Worm (Caenorhabditis elegans) whole organism, L4 larva: Measurements from ENCODE around the gene T01H3.5.

Experiments used
- F10B5.3 ChIP-seq: sonication (generic microtip); optimal IDR thresholded peaks from 2 replicates; lab custom pipeline; 2016; ENCODE audit warnings: mild to moderate bottlenecking, missing genetic modification characterization, missing compliant biosample characterization
- F26F4.8 ChIP-seq: fragments of 200-800 bp; sonication (Bioruptor generic); conservative IDR thresholded peaks from 2 replicates; pipeline ENCODE4 v1.3.6; 2022; ENCODE audit warnings: missing genetic modification characterization, missing compliant biosample characterization
- Y105C5A.15 ChIP-seq: fragments of 200-800 bp; sonication (Bioruptor generic); IDR thresholded peaks from 2 replicates; pipeline ENCODE4 v1.3.6; 2022; ENCODE audit warnings: missing genetic modification characterization, missing compliant biosample characterization
- Y48G9A.11 ChIP-seq: fragments of 200-800 bp; sonication (Bioruptor generic); IDR thresholded peaks from 2 replicates; pipeline ENCODE4 v1.3.6; 2022; ENCODE audit warnings: missing genetic modification reagents, missing genetic modification characterization, missing compliant biosample characterization
- Y5F2A.4 ChIP-seq: fragments of 200-800 bp; sonication (Bioruptor generic); optimal IDR thresholded peaks from 2 replicates; lab custom pipeline; 2018; ENCODE audit warnings: mild to moderate bottlenecking, missing genetic modification characterization, missing compliant biosample characterization
- ZK337.2 ChIP-seq: fragments of 200-800 bp; sonication (Bioruptor generic); IDR thresholded peaks from 2 replicates; pipeline ENCODE4 v1.3.6; 2022; ENCODE audit warnings: missing genetic modification reagents, missing genetic modification characterization, missing compliant biosample characterization
- aha-1 ChIP-seq: fragments of 150-350 bp; peaks from one replicate; lab custom pipeline; 2014; ENCODE audit warnings: missing biosample characterization, missing genetic modification characterization
- arid-1 ChIP-seq: fragments of 200-800 bp; sonication (Bioruptor generic); conservative IDR thresholded peaks from 2 replicates; pipeline ENCODE4 v1.3.6; 2022; ENCODE audit warnings: missing genetic modification reagents, missing genetic modification characterization, missing compliant biosample characterization
- ceh-28 ChIP-seq: fragments of 150-350 bp; optimal IDR thresholded peaks from 2 replicates; lab custom pipeline; 2014; ENCODE audit warnings: missing biosample characterization, missing genetic modification reagents, missing genetic modification characterization
- ceh-32 ChIP-seq: sonication (generic microtip); optimal IDR thresholded peaks from 2 replicates; lab custom pipeline; 2016; ENCODE audit warnings: mild to moderate bottlenecking, missing genetic modification characterization, missing compliant biosample characterization; ENCODE audit not compliant: poor library complexity
- ceh-44 ChIP-seq: fragments of 200-800 bp; sonication (Bioruptor generic); IDR thresholded peaks from 2 replicates; pipeline ENCODE4 v1.3.6; 2022; ENCODE audit warnings: missing genetic modification reagents, missing genetic modification characterization, missing compliant biosample characterization
- ceh-82 ChIP-seq: sonication (generic microtip); optimal IDR thresholded peaks from 2 replicates; lab custom pipeline; 2017; ENCODE audit warnings: missing biosample characterization, missing genetic modification characterization
- ces-1 ChIP-seq: fragments of 150-350 bp; sonication (generic microtip); optimal IDR thresholded peaks from 4 replicates; lab custom pipeline; 2014; ENCODE audit warnings: missing biosample characterization, missing genetic modification reagents, missing genetic modification characterization
- cey-2 ChIP-seq: sonication (generic microtip); optimal IDR thresholded peaks from 3 replicates; lab custom pipeline; 2017; ENCODE audit warnings: missing genetic modification characterization, mild to moderate bottlenecking, missing compliant biosample characterization, antibody characterized with exemption, borderline replicate concordance; ENCODE audit not compliant: insufficient read depth
- ctbp-1 ChIP-seq: fragments of 200-800 bp; sonication (Bioruptor generic); IDR thresholded peaks from 2 replicates; pipeline ENCODE4 v1.3.6; 2022; ENCODE audit warnings: missing genetic modification reagents, missing genetic modification characterization, missing compliant biosample characterization
- daf-12 ChIP-seq: fragments of 150-350 bp; optimal IDR thresholded peaks from 2 replicates; lab custom pipeline; 2014; ENCODE audit warnings: missing biosample characterization, missing genetic modification reagents, missing genetic modification characterization
- daf-19 ChIP-seq: fragments of 200-800 bp; sonication (Bioruptor generic); conservative IDR thresholded peaks from 2 replicates; pipeline ENCODE4 v1.3.6; 2022; ENCODE audit warnings: missing genetic modification characterization, missing compliant biosample characterization
- dmd-6 ChIP-seq: fragments of 200-800 bp; sonication (Bioruptor generic); IDR thresholded peaks from 2 replicates; pipeline ENCODE4 v1.3.6; 2022; ENCODE audit warnings: missing genetic modification reagents, missing genetic modification characterization, missing compliant biosample characterization
- dmd-9 ChIP-seq: fragments of 200-800 bp; sonication (Bioruptor generic); IDR thresholded peaks from 2 replicates; pipeline ENCODE4 v1.3.6; 2022; ENCODE audit warnings: missing genetic modification reagents, missing genetic modification characterization, missing compliant biosample characterization
- duxl-1 ChIP-seq: sonication (generic microtip); optimal IDR thresholded peaks from 2 replicates; lab custom pipeline; 2016; ENCODE audit warnings: mild to moderate bottlenecking, missing genetic modification characterization, moderate library complexity, missing compliant biosample characterization; ENCODE audit not compliant: poor library complexity
- fos-1 ChIP-seq: fragments of 150-350 bp; optimal IDR thresholded peaks from 2 replicates; lab custom pipeline; 2014; ENCODE audit warnings: missing biosample characterization, missing genetic modification characterization
- gei-8 ChIP-seq: fragments of 200-800 bp; sonication (Bioruptor generic); optimal IDR thresholded peaks from 2 replicates; lab custom pipeline; 2018; ENCODE audit warnings: mild to moderate bottlenecking, missing genetic modification characterization, missing compliant biosample characterization
- hif-1 ChIP-seq, 2 experiments: sonication (generic microtip); optimal IDR thresholded peaks; 2 replicates each; lab custom pipeline; 2016 to 2017; ENCODE audit warnings: missing compliant biosample characterization in 2 of 2, missing genetic modification characterization in 2 of 2, missing genetic modification reagents in 2 of 2, missing genotype in 2 of 2, mild to moderate bottlenecking in 1 of 2
- hmg-1.1 ChIP-seq: fragments of 200-800 bp; sonication (Bioruptor generic); IDR thresholded peaks from 2 replicates; pipeline ENCODE4 v1.3.6; 2022; ENCODE audit warnings: missing genetic modification reagents, missing genetic modification characterization, missing compliant biosample characterization
- jun-1 ChIP-seq: fragments of 150-350 bp; optimal IDR thresholded peaks from 2 replicates; lab custom pipeline; 2014; ENCODE audit warnings: missing biosample characterization, missing genetic modification reagents, missing genetic modification characterization
- lin-38 ChIP-seq: fragments of 200-800 bp; sonication (Bioruptor generic); IDR thresholded peaks from 2 replicates; pipeline ENCODE4 v1.3.6; 2022; ENCODE audit warnings: missing genetic modification reagents, missing genetic modification characterization, missing compliant biosample characterization
- lin-39 ChIP-seq: fragments of 150-350 bp; optimal IDR thresholded peaks from 2 replicates; lab custom pipeline; 2014; ENCODE audit warnings: missing biosample characterization, missing genetic modification reagents, missing genetic modification characterization
- lsy-2 ChIP-seq, 2 experiments: fragments of 150-350 bp in 1 of 2; sonication (generic microtip) in 1 of 2; optimal IDR thresholded peaks; 2 replicates each; lab custom pipeline; 2014 to 2017; ENCODE audit warnings: missing biosample characterization in 2 of 2, missing genetic modification characterization in 2 of 2
- madf-5 ChIP-seq, 2 experiments: fragments of 200-800 bp; sonication (Bioruptor generic); IDR thresholded peaks; 2 replicates each; pipeline ENCODE4 v1.3.6; 2022; ENCODE audit warnings: missing compliant biosample characterization in 2 of 2, missing genetic modification characterization in 2 of 2
- mxl-2 ChIP-seq: fragments of 200-800 bp; sonication (Bioruptor generic); conservative IDR thresholded peaks from 2 replicates; pipeline ENCODE4 v1.3.6; 2022; ENCODE audit warnings: missing genetic modification reagents, missing genetic modification characterization, missing compliant biosample characterization
- mxl-3 ChIP-seq: fragments of 200-800 bp; sonication (Bioruptor generic); optimal IDR thresholded peaks from 2 replicates; lab custom pipeline; 2018; ENCODE audit warnings: mild to moderate bottlenecking, missing genetic modification characterization, missing compliant biosample characterization
- nhr-10 ChIP-seq: fragments of 150-350 bp; optimal IDR thresholded peaks from 2 replicates; lab custom pipeline; 2014; ENCODE audit warnings: missing biosample characterization, missing genetic modification characterization
- nhr-102 ChIP-seq: sonication (generic microtip); optimal IDR thresholded peaks from 2 replicates; lab custom pipeline; 2016; ENCODE audit warnings: mild to moderate bottlenecking, missing genetic modification characterization, moderate library complexity, missing compliant biosample characterization
- nhr-11 ChIP-seq: fragments of 150-350 bp; optimal IDR thresholded peaks from 2 replicates; lab custom pipeline; 2014; ENCODE audit warnings: missing biosample characterization, missing genetic modification characterization
- nhr-111 ChIP-seq: fragments of 200-800 bp; sonication (Bioruptor generic); optimal IDR thresholded peaks from 2 replicates; lab custom pipeline; 2018; ENCODE audit warnings: mild to moderate bottlenecking, missing genetic modification characterization, missing compliant biosample characterization
- nhr-237 ChIP-seq: sonication (generic microtip); optimal IDR thresholded peaks from 2 replicates; lab custom pipeline; 2017; ENCODE audit warnings: missing biosample characterization, missing genetic modification characterization
- nhr-25 ChIP-seq: sonication (generic microtip); optimal IDR thresholded peaks from 2 replicates; lab custom pipeline; 2017; ENCODE audit warnings: missing genetic modification characterization, mild to moderate bottlenecking, missing compliant biosample characterization, antibody characterized with exemption, moderate library complexity, borderline replicate concordance; ENCODE audit not compliant: insufficient read depth
- nhr-28 ChIP-seq: fragments of 150-350 bp; optimal IDR thresholded peaks from 2 replicates; lab custom pipeline; 2014; ENCODE audit warnings: missing biosample characterization, missing genetic modification characterization
- nhr-41 ChIP-seq: fragments of 200-800 bp; sonication (Bioruptor generic); IDR thresholded peaks from 2 replicates; pipeline ENCODE4 v1.3.6; 2022; ENCODE audit warnings: missing genetic modification reagents, missing genetic modification characterization, missing compliant biosample characterization
- nhr-42 ChIP-seq: fragments of 200-800 bp; sonication (Bioruptor generic); IDR thresholded peaks from 2 replicates; pipeline ENCODE4 v1.3.6; 2022; ENCODE audit warnings: missing genetic modification characterization, missing compliant biosample characterization
- nhr-48 ChIP-seq: sonication (generic microtip); optimal IDR thresholded peaks from 2 replicates; lab custom pipeline; 2016; ENCODE audit warnings: mild to moderate bottlenecking, missing genetic modification characterization, missing compliant biosample characterization
- nhr-6 ChIP-seq: fragments of 150-350 bp; optimal IDR thresholded peaks from 2 replicates; lab custom pipeline; 2014; ENCODE audit warnings: missing biosample characterization, missing genetic modification characterization
- nhr-77 ChIP-seq: fragments of 150-350 bp; optimal IDR thresholded peaks from 2 replicates; lab custom pipeline; 2014; ENCODE audit warnings: missing biosample characterization, missing genetic modification characterization
- pha-4 ChIP-seq, 2 experiments: fragments of 150-350 bp in 1 of 2; fragments of 200-800 bp in 1 of 2; sonication (Bioruptor generic) in 1 of 2; IDR thresholded peaks in 1 of 2; optimal IDR thresholded peaks in 1 of 2; 2 replicates each; pipeline versions ENCODE4 v1.3.6 to Lab custom; 2014 to 2022; ENCODE audit warnings: missing genetic modification characterization in 2 of 2, missing genetic modification reagents in 2 of 2, missing biosample characterization in 1 of 2, missing compliant biosample characterization in 1 of 2
- saeg-2 ChIP-seq: fragments of 200-800 bp; sonication (Bioruptor generic); IDR thresholded peaks from 2 replicates; pipeline ENCODE4 v1.3.6; 2022; ENCODE audit warnings: missing genetic modification reagents, missing genetic modification characterization, missing compliant biosample characterization
- set-16 ChIP-seq: fragments of 200-800 bp; sonication (Bioruptor generic); IDR thresholded peaks from 2 replicates; pipeline ENCODE4 v1.3.6; 2022; ENCODE audit warnings: missing genetic modification reagents, missing genetic modification characterization, missing compliant biosample characterization
- snpc-1.2 ChIP-seq: fragments of 200-800 bp; sonication (Bioruptor generic); IDR thresholded peaks from 2 replicates; pipeline ENCODE4 v1.3.6; 2022; ENCODE audit warnings: missing genetic modification reagents, missing genetic modification characterization, missing compliant biosample characterization
- unc-39 ChIP-seq: sonication (generic microtip); optimal IDR thresholded peaks from 2 replicates; lab custom pipeline; 2017; ENCODE audit warnings: missing biosample characterization, missing genetic modification characterization
- zag-1 ChIP-seq: fragments of 150-350 bp; optimal IDR thresholded peaks from 2 replicates; lab custom pipeline; 2014; ENCODE audit warnings: missing biosample characterization, missing genetic modification characterization
- zip-2 ChIP-seq: fragments of 150-350 bp; optimal IDR thresholded peaks from 2 replicates; lab custom pipeline; 2014; ENCODE audit warnings: missing biosample characterization, missing genetic modification characterization
- ztf-11 ChIP-seq: fragments of 150-350 bp; optimal IDR thresholded peaks from 2 replicates; lab custom pipeline; 2014; ENCODE audit warnings: missing biosample characterization, missing genetic modification characterization

The T01H3.5 gene

DNA sequence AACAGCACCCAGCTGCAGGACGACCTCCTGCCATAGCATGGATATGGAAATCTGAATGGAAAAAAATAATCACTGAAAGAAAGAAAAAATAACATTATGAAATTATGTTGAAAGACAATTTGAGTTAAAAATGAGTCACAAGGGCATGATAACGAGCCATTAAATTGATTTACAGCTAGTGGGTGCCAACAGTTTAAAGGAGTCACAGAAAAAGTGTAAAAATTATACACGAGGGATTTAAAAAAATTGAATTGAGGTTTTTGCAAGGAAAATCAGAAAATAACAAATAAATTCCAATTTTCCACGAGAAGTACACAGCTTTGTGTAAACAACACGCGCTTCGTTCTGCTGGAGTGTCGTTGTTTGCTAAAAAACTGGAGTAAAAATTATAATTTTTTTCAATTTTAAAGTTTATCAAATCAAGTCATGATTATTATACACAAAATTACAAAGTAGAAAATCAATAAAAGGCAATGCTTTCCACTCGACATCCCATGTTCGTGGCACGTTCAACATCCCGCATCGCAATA, 5.5 kb upstream of the T01H3.5 start, which contains the start of gene T01H3.3 (continued):
- no peak for TF ChIP-seq nhr-11 (tag; lab: Kevin White, UChicago)
- TF ChIP-seq aha-1 = peak; percentile 86
- TF ChIP-seq F10B5.3 = no peak
- no peak for TF ChIP-seq nhr-42 (GFP tag; lab: Robert Waterston, UW)
- no peak for TF ChIP-seq ceh-82
- TF ChIP-seq pha-4 (GFP tag; IDR thresholded peaks at IDR 0.05; lab: Robert Waterston, UW) = no peak
- TF ChIP-seq pha-4 (tag; optimal IDR thresholded peaks at IDR 0.05; lab: Kevin White, UChicago) = peak; percentile 65
- no peak for TF ChIP-seq hmg-1.1 (GFP tag; lab: Robert Waterston, UW)
- no peak for TF ChIP-seq mxl-2 (GFP tag; lab: Robert Waterston, UW)
- TF ChIP-seq ctbp-1 (GFP tag; lab: Robert Waterston, UW) = no peak
- no peak for TF ChIP-seq ztf-11 (tag; lab: Kevin White, UChicago)
- TF ChIP-seq jun-1 (tag; lab: Kevin White, UChicago) = no peak
- peak; percentile 59 for TF ChIP-seq Y48G9A.11 (GFP tag; lab: Robert Waterston, UW)
- TF ChIP-seq duxl-1 (tag; lab: Kevin White, UChicago) = no peak
- TF ChIP-seq lsy-2 (tag; optimal IDR thresholded peaks at IDR 0.05; lab: Kevin White, UChicago) = peak in 1 of 2 experiments; percentile 83
- no peak for TF ChIP-seq cey-2 (tag; lab: Kevin White, UChicago)
- TF ChIP-seq F26F4.8 (GFP tag; lab: Robert Waterston, UW) = no peak
- no peak for TF ChIP-seq fos-1
- peak; percentile 20; the same call in 1 of the 2 replicates for TF ChIP-seq lin-38 (GFP tag; lab: Robert Waterston, UW)
- TF ChIP-seq lin-39 (tag; lab: Kevin White, UChicago) = no peak
- TF ChIP-seq snpc-1.2 (GFP tag; lab: Robert Waterston, UW) = no peak
- no peak for TF ChIP-seq nhr-28
- no peak for TF ChIP-seq ceh-44
- TF ChIP-seq dmd-9 (GFP tag; lab: Robert Waterston, UW) = no peak
- TF ChIP-seq nhr-6 (tag; lab: Kevin White, UChicago) = peak; percentile 21
- TF ChIP-seq nhr-237 (tag; lab: Kevin White, UChicago) = no peak
- TF ChIP-seq unc-39 (tag; lab: Kevin White, UChicago) = no peak
- TF ChIP-seq daf-12 = no peak
- no peak for TF ChIP-seq set-16
- no peak for TF ChIP-seq ZK337.2
- TF ChIP-seq Y5F2A.4 (GFP tag; lab: Kevin White, UChicago) = no peak
- TF ChIP-seq nhr-111 (GFP tag; lab: Kevin White, UChicago) = no peak
- TF ChIP-seq nhr-25 (tag; lab: Kevin White, UChicago) = no peak
- TF ChIP-seq nhr-41 (GFP tag; lab: Robert Waterston, UW) = no peak
- TF ChIP-seq arid-1 = no peak
- no peak for TF ChIP-seq mxl-3 (GFP tag; lab: Kevin White, UChicago)
- no peak for TF ChIP-seq nhr-48 (tag; lab: Kevin White, UChicago)
- TF ChIP-seq ces-1 (GFP tag; lab: Kevin White, UChicago) = no peak
- TF ChIP-seq saeg-2 (GFP tag; lab: Robert Waterston, UW) = no peak
- no peak for TF ChIP-seq daf-19
- no peak for TF ChIP-seq zag-1 (tag; lab: Kevin White, UChicago)
- no peak for TF ChIP-seq zip-2
- TF ChIP-seq Y105C5A.15 = no peak
- no peak for TF ChIP-seq hif-1 (tag; optimal IDR thresholded peaks at IDR 0.05; lab: Kevin White, UChicago)
- no peak for TF ChIP-seq ceh-28 (tag; lab: Kevin White, UChicago)
- TF ChIP-seq nhr-102 = no peak
- TF ChIP-seq ceh-32 = no peak
- no peak for TF ChIP-seq dmd-6 (GFP tag; lab: Robert Waterston, UW)
- TF ChIP-seq gei-8 = no peak
- no peak for TF ChIP-seq nhr-77
- TF ChIP-seq nhr-10 (tag; lab: Kevin White, UChicago) = no peak
- TF ChIP-seq madf-5 (GFP tag; IDR thresholded peaks at IDR 0.05; lab: Robert Waterston, UW) = no peak
